Worm (Caenorhabditis elegans) whole organism, early embryonic: ENCODE data around the gene K02B2.6.

Source experiments
- B0310.2 ChIP-seq: sonication (generic microtip); optimal IDR thresholded peaks from 2 replicates; lab custom pipeline; 2016; ENCODE audit warnings: mild to moderate bottlenecking, missing genetic modification characterization, missing compliant biosample characterization
- F13C5.2 ChIP-seq: sonication (generic microtip); optimal IDR thresholded peaks from 2 replicates; lab custom pipeline; 2017; ENCODE audit warnings: mild to moderate bottlenecking, missing genetic modification characterization, inconsistent platforms, missing compliant biosample characterization
- aly-1 ChIP-seq: sonication (generic microtip); optimal IDR thresholded peaks from 2 replicates; lab custom pipeline; 2016; ENCODE audit warnings: missing genetic modification characterization, missing compliant biosample characterization
- ama-1 ChIP-seq: fragments of 150-350 bp; optimal IDR thresholded peaks from 2 replicates; lab custom pipeline; 2014
- ceh-13 ChIP-seq: fragments of 200-800 bp; sonication (Bioruptor generic); optimal IDR thresholded peaks from 2 replicates; lab custom pipeline; 2018; ENCODE audit warnings: mild to moderate bottlenecking, missing genetic modification characterization, missing compliant biosample characterization
- ceh-36 ChIP-seq: sonication (generic microtip); optimal IDR thresholded peaks from 2 replicates; lab custom pipeline; 2016; ENCODE audit warnings: missing genetic modification characterization, inconsistent platforms, missing compliant biosample characterization
- ets-7 ChIP-seq: sonication (generic microtip); optimal IDR thresholded peaks from 2 replicates; lab custom pipeline; 2016; ENCODE audit warnings: missing genotype, missing genetic modification characterization, missing compliant biosample characterization
- hmg-4 ChIP-seq: fragments of 200-800 bp; sonication (Bioruptor generic); optimal IDR thresholded peaks from 2 replicates; lab custom pipeline; 2018; ENCODE audit warnings: mild to moderate bottlenecking, missing genetic modification characterization, missing compliant biosample characterization
- scrt-1 ChIP-seq: fragments of 200-800 bp; sonication (Bioruptor generic); IDR thresholded peaks from 2 replicates; pipeline ENCODE4 v1.3.6; 2022; ENCODE audit warnings: missing genetic modification characterization, missing compliant biosample characterization
- tbx-37 ChIP-seq: fragments of 200-800 bp; sonication (Bioruptor generic); conservative IDR thresholded peaks from 2 replicates; pipeline ENCODE4 v1.3.6; 2022; ENCODE audit warnings: missing genetic modification reagents, missing genetic modification characterization, missing compliant biosample characterization
- tra-4 ChIP-seq: sonication (generic microtip); optimal IDR thresholded peaks from 2 replicates; lab custom pipeline; 2017; ENCODE audit warnings: missing genetic modification characterization, missing compliant biosample characterization

DNA sequence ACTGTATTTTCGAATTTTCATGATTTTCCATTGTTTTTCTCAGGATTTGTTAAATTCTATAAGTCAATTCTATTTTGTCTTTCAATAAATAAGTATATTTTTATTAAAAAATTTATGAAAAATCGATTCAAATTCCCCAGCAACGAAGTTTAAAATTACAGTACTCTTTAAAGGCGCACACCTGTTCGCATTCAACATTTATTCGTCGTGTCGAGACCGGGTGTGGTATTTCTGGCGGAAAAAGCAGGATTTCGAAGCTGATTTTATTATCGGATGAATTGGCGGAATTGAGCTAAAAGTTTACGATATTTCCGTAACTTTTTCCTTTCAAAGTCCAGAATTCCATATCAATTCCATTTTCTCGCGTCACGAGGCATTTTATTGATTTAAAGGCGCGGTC lies 16.6 kb downstream of the K02B2.6 start:
- no peak for TF ChIP-seq ceh-13 (GFP tag; lab: Kevin White, UChicago)
- no peak for TF ChIP-seq scrt-1 (GFP tag; lab: Robert Waterston, UW)
- no peak for TF ChIP-seq ama-1
- no peak for TF ChIP-seq tra-4 (tag; lab: Kevin White, UChicago)
- no peak for TF ChIP-seq ceh-36 (tag; lab: Kevin White, UChicago)
- no peak for TF ChIP-seq F13C5.2 (tag; lab: Kevin White, UChicago)
- no peak for TF ChIP-seq aly-1 (tag; lab: Kevin White, UChicago)
- no peak for TF ChIP-seq B0310.2 (tag; lab: Kevin White, UChicago)
- TF ChIP-seq tbx-37 = no peak
- TF ChIP-seq ets-7 (tag; lab: Kevin White, UChicago) = no peak
- no peak for TF ChIP-seq hmg-4 (GFP tag; lab: Kevin White, UChicago)
